Worm (Caenorhabditis elegans) whole organism, late embryonic: ENCODE results near the gene snf-6.

Experiments
- K09A11.1 ChIP-seq: sonication (generic microtip); optimal IDR thresholded peaks from 2 replicates; lab custom pipeline; 2017; ENCODE audit warnings: antibody characterized with exemption, mild to moderate bottlenecking, missing genetic modification characterization, missing compliant biosample characterization; ENCODE audit not compliant: insufficient read depth
- ahr-1 ChIP-seq: sonication (generic microtip); optimal IDR thresholded peaks from 2 replicates; lab custom pipeline; 2016; ENCODE audit warnings: missing genetic modification characterization, missing compliant biosample characterization
- ama-1 ChIP-seq: fragments of 150-350 bp; optimal IDR thresholded peaks from 2 replicates; lab custom pipeline; 2014
- ceh-19 ChIP-seq: fragments of 200-800 bp; sonication (Bioruptor generic); optimal IDR thresholded peaks from 2 replicates; lab custom pipeline; 2018; ENCODE audit warnings: mild to moderate bottlenecking, missing genetic modification characterization, missing compliant biosample characterization
- ceh-22 ChIP-seq: sonication (generic microtip); optimal IDR thresholded peaks from 2 replicates; lab custom pipeline; 2017; ENCODE audit warnings: missing biosample characterization, missing genetic modification characterization
- ceh-24 ChIP-seq: sonication (generic microtip); optimal IDR thresholded peaks from 2 replicates; lab custom pipeline; 2016; ENCODE audit warnings: mild to moderate bottlenecking, missing genetic modification characterization, missing compliant biosample characterization
- ceh-30 ChIP-seq: fragments of 150-350 bp; optimal IDR thresholded peaks from 2 replicates; lab custom pipeline; 2014; ENCODE audit warnings: missing biosample characterization, missing genetic modification characterization
- ceh-34 ChIP-seq: sonication (generic microtip); optimal IDR thresholded peaks from 2 replicates; lab custom pipeline; 2016; ENCODE audit warnings: mild to moderate bottlenecking, missing genetic modification characterization, missing compliant biosample characterization
- ceh-45 ChIP-seq: fragments of 200-800 bp; sonication (Bioruptor generic); IDR thresholded peaks from 2 replicates; pipeline ENCODE4 v1.3.6; 2022; ENCODE audit warnings: missing genetic modification reagents, missing genetic modification characterization, missing compliant biosample characterization
- ceh-48 ChIP-seq: sonication (generic microtip); optimal IDR thresholded peaks from 2 replicates; lab custom pipeline; 2016; ENCODE audit warnings: missing genetic modification characterization, inconsistent platforms, missing compliant biosample characterization
- ceh-9 ChIP-seq: sonication (generic microtip); optimal IDR thresholded peaks from 2 replicates; lab custom pipeline; 2016; ENCODE audit warnings: mild to moderate bottlenecking, missing genetic modification characterization, inconsistent platforms, missing compliant biosample characterization
- che-1 ChIP-seq: sonication (generic microtip); optimal IDR thresholded peaks from 2 replicates; lab custom pipeline; 2016; ENCODE audit warnings: mild to moderate bottlenecking, missing genetic modification characterization, missing compliant biosample characterization
- dmd-4 ChIP-seq: sonication (generic microtip); optimal IDR thresholded peaks from 2 replicates; lab custom pipeline; 2016; ENCODE audit warnings: borderline replicate concordance, missing genetic modification characterization, missing compliant biosample characterization
- dve-1 ChIP-seq: sonication (generic microtip); optimal IDR thresholded peaks from 2 replicates; lab custom pipeline; 2017; ENCODE audit warnings: antibody characterized with exemption, mild to moderate bottlenecking, missing genetic modification characterization, missing compliant biosample characterization
- elt-2 ChIP-seq: sonication (generic microtip); optimal IDR thresholded peaks from 2 replicates; lab custom pipeline; 2016; ENCODE audit warnings: missing genetic modification reagents, missing genetic modification characterization, missing compliant biosample characterization
- ets-4 ChIP-seq: sonication (generic microtip); optimal IDR thresholded peaks from 2 replicates; lab custom pipeline; 2016; ENCODE audit warnings: missing genetic modification characterization, missing compliant biosample characterization
- fax-1 ChIP-seq: sonication (generic microtip); optimal IDR thresholded peaks from 2 replicates; lab custom pipeline; 2016; ENCODE audit warnings: missing genotype, missing genetic modification characterization, missing compliant biosample characterization
- fkh-6 ChIP-seq: sonication (generic microtip); optimal IDR thresholded peaks from 2 replicates; lab custom pipeline; 2016; ENCODE audit warnings: missing genetic modification characterization, missing compliant biosample characterization
- gmeb-2 ChIP-seq: sonication (generic microtip); optimal IDR thresholded peaks from 2 replicates; lab custom pipeline; 2016; ENCODE audit warnings: missing genetic modification characterization, inconsistent platforms, missing compliant biosample characterization
- hlh-13 ChIP-seq: fragments of 200-800 bp; sonication (Bioruptor generic); optimal IDR thresholded peaks from 2 replicates; lab custom pipeline; 2018; ENCODE audit warnings: mild to moderate bottlenecking, missing genetic modification characterization, missing compliant biosample characterization
- hlh-15 ChIP-seq: sonication (generic microtip); optimal IDR thresholded peaks from 2 replicates; lab custom pipeline; 2016; ENCODE audit warnings: missing genetic modification characterization, missing compliant biosample characterization
- hlh-6 ChIP-seq: sonication (generic microtip); optimal IDR thresholded peaks from 2 replicates; lab custom pipeline; 2016; ENCODE audit warnings: missing genotype, missing genetic modification characterization, missing compliant biosample characterization
- lim-6 ChIP-seq: sonication (generic microtip); optimal IDR thresholded peaks from 2 replicates; lab custom pipeline; 2016; ENCODE audit warnings: missing genetic modification characterization, missing compliant biosample characterization
- madf-2 ChIP-seq: sonication (generic microtip); optimal IDR thresholded peaks from 2 replicates; lab custom pipeline; 2017; ENCODE audit warnings: missing genetic modification characterization, missing compliant biosample characterization
- mec-3 ChIP-seq: sonication (generic microtip); optimal IDR thresholded peaks from 2 replicates; lab custom pipeline; 2016; ENCODE audit warnings: borderline replicate concordance, missing genetic modification characterization, missing compliant biosample characterization
- nfya-1 ChIP-seq: sonication (generic microtip); optimal IDR thresholded peaks from 2 replicates; lab custom pipeline; 2017; ENCODE audit warnings: missing genetic modification characterization, mild to moderate bottlenecking, missing compliant biosample characterization, antibody characterized with exemption, moderate library complexity
- nhr-11 ChIP-seq: fragments of 150-350 bp; optimal IDR thresholded peaks from 2 replicates; lab custom pipeline; 2014; ENCODE audit warnings: missing biosample characterization, missing genetic modification characterization
- nhr-232 ChIP-seq: sonication (generic microtip); optimal IDR thresholded peaks from 2 replicates; lab custom pipeline; 2016; ENCODE audit warnings: missing genetic modification characterization, missing compliant biosample characterization
- pag-3 ChIP-seq: sonication (generic microtip); optimal IDR thresholded peaks from 2 replicates; lab custom pipeline; 2016; ENCODE audit warnings: missing compliant biosample characterization, missing genetic modification characterization, borderline replicate concordance
- pax-1 ChIP-seq: fragments of 150-350 bp; optimal IDR thresholded peaks from 2 replicates; lab custom pipeline; 2014; ENCODE audit warnings: missing biosample characterization, missing genetic modification characterization
- pha-4 ChIP-seq: fragments of 150-350 bp; optimal IDR thresholded peaks from 2 replicates; lab custom pipeline; 2018; ENCODE audit warnings: missing biosample characterization, missing genetic modification reagents, missing genetic modification characterization
- pros-1 ChIP-seq: fragments of 150-350 bp; optimal IDR thresholded peaks from 2 replicates; lab custom pipeline; 2014; ENCODE audit warnings: missing biosample characterization, missing genetic modification reagents, missing genetic modification characterization
- syd-9 ChIP-seq: sonication (generic microtip); optimal IDR thresholded peaks from 2 replicates; lab custom pipeline; 2016; ENCODE audit warnings: mild to moderate bottlenecking, missing genetic modification characterization, moderate library complexity, missing compliant biosample characterization
- tbx-7 ChIP-seq: sonication (generic microtip); optimal IDR thresholded peaks from 2 replicates; lab custom pipeline; 2016; ENCODE audit warnings: missing genotype, missing genetic modification characterization, missing compliant biosample characterization
- unc-42 ChIP-seq: sonication (generic microtip); optimal IDR thresholded peaks from 2 replicates; lab custom pipeline; 2016; ENCODE audit warnings: missing genotype, missing genetic modification characterization, missing compliant biosample characterization
- unc-86 ChIP-seq: sonication (generic microtip); optimal IDR thresholded peaks from 2 replicates; lab custom pipeline; 2016; ENCODE audit warnings: missing genetic modification characterization, missing compliant biosample characterization
- ztf-16 ChIP-seq: sonication (generic microtip); optimal IDR thresholded peaks from 2 replicates; lab custom pipeline; 2017; ENCODE audit warnings: missing genetic modification characterization, missing compliant biosample characterization

The snf-6 gene

DNA sequence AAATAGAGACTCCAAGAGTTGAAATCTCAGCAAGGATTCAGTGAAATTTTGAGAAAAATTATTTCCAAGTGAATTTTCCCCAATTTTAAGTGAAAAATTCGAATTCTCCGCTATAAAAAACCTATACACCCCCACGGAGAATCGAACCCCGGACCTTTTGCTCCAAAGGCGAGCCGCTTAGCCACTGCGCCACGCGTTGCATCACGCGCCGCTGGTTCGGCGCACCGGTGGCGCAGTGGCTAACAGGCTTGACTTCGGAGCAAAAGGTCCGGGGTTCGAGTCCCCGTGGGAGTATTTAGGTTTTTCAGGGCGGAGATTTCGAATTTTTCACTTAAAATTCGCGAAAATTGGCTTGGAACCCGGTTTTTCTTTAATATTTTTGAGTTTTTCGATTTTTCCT lies 43.0 kb upstream of the snf-6 start:
- no peak for TF ChIP-seq pag-3 (tag; lab: Kevin White, UChicago)
- TF ChIP-seq tbx-7 (tag; lab: Kevin White, UChicago) = no peak
- no peak for TF ChIP-seq ahr-1 (tag; lab: Kevin White, UChicago)
- TF ChIP-seq madf-2 = no peak
- no peak for TF ChIP-seq ztf-16 (tag; lab: Kevin White, UChicago)
- TF ChIP-seq unc-42 (tag; lab: Kevin White, UChicago) = no peak
- TF ChIP-seq fax-1 (tag; lab: Kevin White, UChicago) = no peak
- TF ChIP-seq ceh-45 (GFP tag; lab: Robert Waterston, UW) = no peak
- no peak for TF ChIP-seq pha-4 (tag; lab: Kevin White, UChicago)
- TF ChIP-seq gmeb-2 (tag; lab: Kevin White, UChicago) = no peak
- TF ChIP-seq hlh-6 (tag; lab: Kevin White, UChicago) = no peak
- no peak for TF ChIP-seq dve-1 (tag; lab: Kevin White, UChicago)
- TF ChIP-seq pros-1 (tag; lab: Kevin White, UChicago) = no peak

DNA sequence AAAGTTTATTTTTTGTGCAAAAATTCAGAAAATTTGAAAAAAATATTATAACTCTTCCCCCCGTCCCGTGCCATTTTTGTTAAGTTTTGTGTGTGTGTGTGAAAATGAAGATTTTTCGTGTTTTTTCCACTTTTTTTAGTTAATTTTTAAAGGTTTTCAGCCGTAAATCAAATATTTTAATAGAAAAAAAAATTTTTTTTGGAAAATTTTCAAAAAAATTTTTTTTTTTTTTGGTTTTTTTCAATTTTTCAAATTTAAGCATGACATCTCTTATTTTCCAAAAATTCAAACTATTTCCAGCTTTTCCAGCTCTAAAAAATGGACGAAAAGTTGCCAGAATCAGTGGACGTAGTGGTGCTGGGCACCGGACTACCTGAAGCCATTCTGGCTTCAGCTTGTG lies 37.4 kb upstream of the snf-6 start, which contains the start of gene rep-1:
Gene rep-1 (plus strand): TSS at position 301 of the 400 bp plus-strand sequence.
- no peak for TF ChIP-seq nhr-232 (tag; lab: Kevin White, UChicago)
- TF ChIP-seq ceh-24 (tag; lab: Kevin White, UChicago) = no peak
- no peak for TF ChIP-seq fkh-6 (tag; lab: Kevin White, UChicago)
- no peak for TF ChIP-seq hlh-15
- TF ChIP-seq hlh-13 (GFP tag; lab: Kevin White, UChicago) = no peak
- no peak for TF ChIP-seq ceh-45 (GFP tag; lab: Robert Waterston, UW)
- TF ChIP-seq mec-3 = no peak
- TF ChIP-seq ceh-48 (tag; lab: Kevin White, UChicago) = no peak
- no peak for TF ChIP-seq fax-1 (tag; lab: Kevin White, UChicago)
- TF ChIP-seq ama-1 = no peak
- no peak for TF ChIP-seq ceh-22 (tag; lab: Kevin White, UChicago)
- TF ChIP-seq ets-4 (tag; lab: Kevin White, UChicago) = no peak
- no peak for TF ChIP-seq ceh-9 (tag; lab: Kevin White, UChicago)
- no peak for TF ChIP-seq lim-6 (tag; lab: Kevin White, UChicago)
- no peak for TF ChIP-seq K09A11.1
- TF ChIP-seq ceh-30 (tag; lab: Kevin White, UChicago) = no peak
- no peak for TF ChIP-seq nhr-11
- TF ChIP-seq madf-2 = no peak
- no peak for TF ChIP-seq dve-1 (tag; lab: Kevin White, UChicago)

DNA sequence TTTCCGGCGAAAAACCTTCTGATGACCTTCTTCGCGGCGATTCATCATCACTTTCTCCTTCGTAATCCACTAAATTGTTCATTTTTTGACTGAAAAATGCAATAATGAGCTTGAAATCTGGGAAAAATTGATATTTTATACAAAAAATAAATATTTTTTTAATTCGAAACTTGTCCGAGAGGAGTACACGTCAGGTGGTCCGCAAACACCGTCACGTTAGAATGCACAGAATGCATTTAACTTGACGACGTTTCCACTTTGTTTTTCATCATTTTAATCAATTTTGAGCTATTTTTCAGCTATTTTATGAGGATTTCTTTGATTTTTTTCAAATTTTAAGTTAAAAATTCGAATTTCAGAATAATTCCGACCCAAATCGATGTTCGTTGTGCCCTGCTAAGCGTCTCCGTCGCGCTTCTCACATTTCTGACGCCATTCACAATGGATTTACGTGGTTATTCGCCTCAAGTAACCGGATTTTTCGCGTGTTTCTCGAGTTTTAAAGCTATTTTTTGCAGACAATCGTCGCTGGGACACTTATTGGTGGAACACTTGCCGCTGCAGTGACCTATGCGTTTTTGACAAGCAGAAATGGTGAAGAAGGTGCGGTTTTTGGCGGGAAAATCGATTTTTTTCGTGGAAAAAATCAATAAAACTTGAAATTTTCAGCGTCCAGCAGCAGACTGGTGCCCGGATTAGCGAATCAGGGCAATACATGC lies 26.0 kb upstream of the snf-6 start, which contains the start of the genes eelo-1 and Y67D2.2:
Gene eelo-1 (minus strand): TSS at position 89 of the 719 bp plus-strand sequence.
Gene Y67D2.2 (plus strand): TSS at position 360 of the 719 bp plus-strand sequence.
- no peak for TF ChIP-seq lim-6 (tag; lab: Kevin White, UChicago)
- no peak for TF ChIP-seq ceh-34
- TF ChIP-seq pax-1 (tag; lab: Kevin White, UChicago) = no peak
- no peak for TF ChIP-seq nhr-11
- peak; percentile 8 for TF ChIP-seq nfya-1 (tag; lab: Kevin White, UChicago)
- no peak for TF ChIP-seq syd-9 (tag; lab: Kevin White, UChicago)
- TF ChIP-seq che-1 (tag; lab: Kevin White, UChicago) = no peak
- no peak for TF ChIP-seq ceh-19 (GFP tag; lab: Kevin White, UChicago)
- TF ChIP-seq elt-2 (tag; lab: Kevin White, UChicago) = no peak
- peak; percentile 43 for TF ChIP-seq ceh-30 (tag; lab: Kevin White, UChicago)
- TF ChIP-seq unc-86 = no peak
- no peak for TF ChIP-seq dmd-4 (tag; lab: Kevin White, UChicago)
- TF ChIP-seq gmeb-2 (tag; lab: Kevin White, UChicago) = no peak
- no peak for TF ChIP-seq ceh-45 (GFP tag; lab: Robert Waterston, UW)
- TF ChIP-seq, all 69 proteins: peak for 2
